Worm (Caenorhabditis elegans) whole organism, L4 larva: ENCODE data around the gene pqn-42.

Experiments used
- ceh-82 ChIP-seq: sonication (generic microtip); optimal IDR thresholded peaks from 2 replicates; lab custom pipeline; 2017; ENCODE audit warnings: missing biosample characterization, missing genetic modification characterization
- fos-1 ChIP-seq: fragments of 150-350 bp; optimal IDR thresholded peaks from 2 replicates; lab custom pipeline; 2014; ENCODE audit warnings: missing biosample characterization, missing genetic modification characterization
- unc-62 ChIP-seq, 3 experiments: fragments of 150-350 bp in 1 of 3; sonication (generic microtip); optimal IDR thresholded peaks in 2 of 3; peaks in 1 of 3; 1 replicate in 1 of 3; 2 replicates in 2 of 3; lab custom pipeline; 2014 to 2017; ENCODE audit warnings: missing biosample characterization in 3 of 3, missing genetic modification characterization in 3 of 3, missing genetic modification reagents in 3 of 3, missing genotype in 1 of 3

- TF ChIP-seq fos-1 (tag; lab: Kevin White, UChicago) (no peak), unc-62 (GFP tag; optimal IDR thresholded peaks at IDR 0.05 in 1 of 2; lab: Kevin White, UChicago) (no peak), unc-62 (tag; optimal IDR thresholded peaks at IDR 0.05; lab: Kevin White, UChicago) (no peak), ceh-82 (tag; lab: Kevin White, UChicago) (no peak)
Observed at ce11 chrII:2438180-2438579, 20.6 kb downstream of the pqn-42 start.
